Worm (Caenorhabditis elegans): ENCODE measurements around the gene F49F1.17.

Gene F49F1.17

DNA sequence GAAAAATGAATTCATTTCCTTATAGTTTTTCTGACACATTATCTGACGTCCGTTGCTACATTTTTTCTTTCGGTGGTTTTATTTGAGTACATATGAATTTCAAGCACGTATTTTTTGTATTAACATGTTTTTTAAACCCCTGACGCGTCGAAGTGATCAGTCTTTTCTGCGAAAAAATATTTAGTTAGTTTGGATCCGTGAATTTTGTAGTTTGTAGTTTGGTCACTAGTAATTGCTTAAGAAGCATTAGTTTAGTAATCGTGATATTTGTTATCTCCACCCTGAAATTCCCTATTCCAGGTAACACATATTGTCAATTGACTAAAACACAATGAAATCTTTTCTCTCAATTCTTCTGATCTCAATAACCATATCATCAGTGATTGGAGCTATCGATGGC, 26.9 kb downstream of the F49F1.17 start, which contains the start of gene C35B1.7:
Gene C35B1.7, plus strand, starts transcription at position 301 of the 400 bp plus-strand sequence.
- TF ChIP-seq zag-1 (tag; optimal IDR thresholded peaks at IDR 0.05): no peak
- TF ChIP-seq Y105C5A.15 (GFP tag; IDR thresholded peaks at IDR 0.05): no peak
- no peak for TF ChIP-seq lin-13 (GFP tag; optimal IDR thresholded peaks at IDR 0.05)
- no peak for TF ChIP-seq nhr-11 (tag; optimal IDR thresholded peaks at IDR 0.05)
- TF ChIP-seq spr-1 (tag; optimal IDR thresholded peaks at IDR 0.05): no peak

DNA sequence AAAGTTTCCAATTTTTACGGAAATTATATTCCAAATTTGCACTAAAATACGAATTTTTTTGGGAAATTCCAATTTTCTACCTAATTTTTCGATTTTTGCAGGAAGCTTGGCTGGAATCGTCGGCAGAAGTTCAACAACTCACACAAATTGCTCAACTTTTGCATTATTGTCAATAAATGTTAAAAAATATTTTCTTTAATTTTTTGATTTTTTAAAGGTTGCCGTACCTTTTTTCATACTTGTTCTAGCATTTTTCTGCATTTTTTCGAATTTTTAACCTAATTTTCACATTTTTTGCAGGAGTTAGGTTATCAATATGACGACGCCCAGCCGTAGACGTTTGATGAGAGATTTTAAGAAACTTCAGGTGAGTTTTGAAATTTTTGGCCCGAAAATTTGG, 32.9 kb downstream of the F49F1.17 start, which contains the start of gene ubc-1:
Gene ubc-1, plus strand, starts transcription at position 301 of the 400 bp plus-strand sequence.
- TF ChIP-seq unc-62 (GFP tag; optimal IDR thresholded peaks at IDR 0.05 in 1 of 2) (peak in 1 of 2 experiments; percentile 58), unc-62 (tag; optimal IDR thresholded peaks at IDR 0.05) (no peak), nhr-10 (tag; optimal IDR thresholded peaks at IDR 0.05) (no peak)

DNA sequence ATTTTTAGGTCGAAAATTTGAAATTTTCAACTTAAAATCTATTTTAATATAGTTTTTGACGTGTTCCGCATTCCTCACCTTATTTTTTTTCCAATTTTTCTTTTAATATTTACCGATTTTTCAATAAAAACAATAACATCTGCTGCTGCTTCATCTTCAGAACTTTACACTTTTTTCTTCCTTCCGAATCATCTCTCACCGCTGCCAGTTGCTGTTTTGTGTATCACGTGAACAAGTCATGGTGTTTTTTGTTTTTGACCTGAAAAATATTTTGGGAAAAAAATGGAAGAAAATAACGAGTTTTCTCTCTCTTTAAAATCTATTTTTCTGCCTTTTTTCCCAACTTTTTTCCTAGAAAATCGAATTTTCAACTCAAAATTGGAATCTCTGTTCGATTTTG, 35.9 kb downstream of the F49F1.17 start:
- TF ChIP-seq pqm-1 (tag; optimal IDR thresholded peaks at IDR 0.05): no peak
- TF ChIP-seq nhr-48 (tag; optimal IDR thresholded peaks at IDR 0.05): no peak
- no peak for TF ChIP-seq egl-27 (tag; optimal IDR thresholded peaks at IDR 0.05)
- TF ChIP-seq ZK337.2 (GFP tag; IDR thresholded peaks at IDR 0.05): no peak
- TF ChIP-seq daf-16 (GFP tag; optimal IDR thresholded peaks at IDR 0.05): peak in 1 of 2 experiments; percentile 95
- no peak for TF ChIP-seq daf-16 (tag; optimal IDR thresholded peaks at IDR 0.05)
- TF ChIP-seq dpl-1 (GFP tag; optimal IDR thresholded peaks at IDR 0.05): no peak
- no peak for TF ChIP-seq mxl-3 (GFP tag; optimal IDR thresholded peaks at IDR 0.05)
- no peak for TF ChIP-seq daf-19 (GFP tag; conservative IDR thresholded peaks at IDR 0.05)
- TF ChIP-seq nhr-77 (tag; optimal IDR thresholded peaks at IDR 0.05): no peak
- TF ChIP-seq hlh-30 (tag; optimal IDR thresholded peaks at IDR 0.05; ENCODE audit: insufficient read depth): peak; percentile 45
- TF ChIP-seq madf-9 (GFP tag; conservative IDR thresholded peaks at IDR 0.05): no peak
- no peak for TF ChIP-seq nhr-6 (tag; optimal IDR thresholded peaks at IDR 0.05)
- no peak for TF ChIP-seq ama-1 (optimal IDR thresholded peaks at IDR 0.05)

DNA sequence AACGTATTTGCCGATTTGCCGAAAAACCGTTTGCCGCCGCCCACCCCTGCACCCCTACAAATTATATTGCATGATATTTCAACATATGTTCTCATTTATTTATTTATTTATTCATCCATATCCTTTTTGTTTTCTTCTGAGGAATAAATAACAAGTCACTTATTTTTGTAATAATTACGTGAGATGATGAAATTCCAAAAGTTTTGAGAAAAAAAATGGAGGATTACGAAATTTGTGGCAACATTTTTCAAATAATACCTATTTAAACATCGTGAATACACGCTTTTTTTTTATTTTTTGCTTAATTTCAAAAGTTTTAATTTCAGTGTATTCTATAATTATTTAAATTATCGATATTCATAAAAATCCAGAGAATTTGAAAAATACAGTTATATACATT, 38.7 kb downstream of the F49F1.17 start:
- TF ChIP-seq madf-9 (GFP tag; conservative IDR thresholded peaks at IDR 0.05) (peak; percentile 26; the same call in 1 of the 2 replicates), nhr-11 (tag; optimal IDR thresholded peaks at IDR 0.05) (no peak), aha-1 (tag) (peak; percentile 61)

DNA sequence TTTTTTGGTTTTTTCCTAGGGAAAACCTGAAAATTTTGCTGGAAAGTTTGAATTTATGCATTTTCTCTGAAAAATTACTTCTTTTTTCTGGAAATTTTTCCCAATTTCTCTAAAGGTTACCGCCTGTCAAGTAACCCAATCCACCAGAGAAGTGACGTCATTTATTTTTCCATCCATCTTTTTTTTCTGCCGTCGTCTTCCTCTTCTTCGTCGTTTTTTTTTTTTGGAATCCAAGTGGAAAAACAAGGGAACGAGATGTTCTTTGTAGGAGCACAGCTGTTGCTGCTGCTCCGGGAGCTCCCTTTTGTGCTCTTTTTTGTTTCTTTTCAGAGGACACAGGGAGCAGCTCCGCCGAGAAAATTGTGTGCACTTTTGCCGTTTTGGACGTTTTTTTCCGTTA, 41.3 kb downstream of the F49F1.17 start:
- no peak for TF ChIP-seq madf-9 (GFP tag; conservative IDR thresholded peaks at IDR 0.05)
- TF ChIP-seq Y105C5A.15 (GFP tag; IDR thresholded peaks at IDR 0.05): no peak
- no peak for TF ChIP-seq fkh-10 (GFP tag; optimal IDR thresholded peaks at IDR 0.05)
- TF ChIP-seq hlh-11 (tag; optimal IDR thresholded peaks at IDR 0.05): peak; percentile 16
- TF ChIP-seq nhr-6 (tag; optimal IDR thresholded peaks at IDR 0.05): no peak
- TF ChIP-seq mes-2 (tag; optimal IDR thresholded peaks at IDR 0.05; ENCODE audit: poor library complexity, severe bottlenecking): peak; percentile 1
- no peak for TF ChIP-seq hmg-1.1 (GFP tag; IDR thresholded peaks at IDR 0.05)
- no peak for TF ChIP-seq saeg-2 (GFP tag; IDR thresholded peaks at IDR 0.05)
- TF ChIP-seq nhr-111 (GFP tag; optimal IDR thresholded peaks at IDR 0.05): no peak
- no peak for TF ChIP-seq egl-43 (GFP tag; IDR thresholded peaks at IDR 0.05)
- TF ChIP-seq pha-4 (GFP tag; IDR thresholded peaks at IDR 0.05): no peak
- TF ChIP-seq pha-4 (tag; optimal IDR thresholded peaks at IDR 0.05): no peak
- TF ChIP-seq pqm-1 (tag; optimal IDR thresholded peaks at IDR 0.05): no peak
- no peak for TF ChIP-seq daf-12 (tag; optimal IDR thresholded peaks at IDR 0.05)
- TF ChIP-seq hlh-30 (tag; optimal IDR thresholded peaks at IDR 0.05; ENCODE audit: insufficient read depth): no peak
- no peak for TF ChIP-seq unc-130 (GFP tag; optimal IDR thresholded peaks at IDR 0.05)
- TF ChIP-seq lin-13 (GFP tag; optimal IDR thresholded peaks at IDR 0.05): no peak
- TF ChIP-seq F49E8.2 (tag; optimal IDR thresholded peaks at IDR 0.05; ENCODE audit: borderline replicate concordance): no peak
- no peak for TF ChIP-seq mxl-3 (GFP tag; optimal IDR thresholded peaks at IDR 0.05)
- no peak for TF ChIP-seq jun-1 (tag; optimal IDR thresholded peaks at IDR 0.05)
- TF ChIP-seq daf-16 (GFP tag; optimal IDR thresholded peaks at IDR 0.05): peak in 1 of 2 experiments; percentile 69
- TF ChIP-seq daf-16 (tag; optimal IDR thresholded peaks at IDR 0.05): no peak
- no peak for TF ChIP-seq unc-39 (tag; optimal IDR thresholded peaks at IDR 0.05)
- no peak for TF ChIP-seq ceh-44 (GFP tag; IDR thresholded peaks at IDR 0.05)
- 0 out of 2 replicates have a peak, but pooled peaks have one; percentile 20 for TF ChIP-seq ceh-20 (GFP tag; IDR thresholded peaks at IDR 0.05)
- TF ChIP-seq mep-1 (tag; optimal IDR thresholded peaks at IDR 0.05): no peak
- TF ChIP-seq duxl-1 (tag; optimal IDR thresholded peaks at IDR 0.05; ENCODE audit: poor library complexity): no peak
- no peak for TF ChIP-seq nhr-41 (GFP tag; IDR thresholded peaks at IDR 0.05)
- no peak for TF ChIP-seq gei-8 (GFP tag; optimal IDR thresholded peaks at IDR 0.05)
- TF ChIP-seq skn-1 (tag; optimal IDR thresholded peaks at IDR 0.05): no peak
